Worm (Caenorhabditis elegans) whole organism, L4 larva: Measurements from ENCODE around the gene mlt-8.

Experiments used
- ama-1 ChIP-seq: fragments of 150-350 bp; optimal IDR thresholded peaks from 2 replicates; lab custom pipeline; 2014; ENCODE audit warnings: inconsistent platforms, mixed read lengths
- ceh-28 ChIP-seq: fragments of 150-350 bp; optimal IDR thresholded peaks from 2 replicates; lab custom pipeline; 2014; ENCODE audit warnings: missing biosample characterization, missing genetic modification reagents, missing genetic modification characterization
- ceh-82 ChIP-seq: sonication (generic microtip); optimal IDR thresholded peaks from 2 replicates; lab custom pipeline; 2017; ENCODE audit warnings: missing biosample characterization, missing genetic modification characterization
- nhr-28 ChIP-seq: fragments of 150-350 bp; optimal IDR thresholded peaks from 2 replicates; lab custom pipeline; 2014; ENCODE audit warnings: missing biosample characterization, missing genetic modification characterization
- ztf-11 ChIP-seq: fragments of 150-350 bp; optimal IDR thresholded peaks from 2 replicates; lab custom pipeline; 2014; ENCODE audit warnings: missing biosample characterization, missing genetic modification characterization

DNA sequence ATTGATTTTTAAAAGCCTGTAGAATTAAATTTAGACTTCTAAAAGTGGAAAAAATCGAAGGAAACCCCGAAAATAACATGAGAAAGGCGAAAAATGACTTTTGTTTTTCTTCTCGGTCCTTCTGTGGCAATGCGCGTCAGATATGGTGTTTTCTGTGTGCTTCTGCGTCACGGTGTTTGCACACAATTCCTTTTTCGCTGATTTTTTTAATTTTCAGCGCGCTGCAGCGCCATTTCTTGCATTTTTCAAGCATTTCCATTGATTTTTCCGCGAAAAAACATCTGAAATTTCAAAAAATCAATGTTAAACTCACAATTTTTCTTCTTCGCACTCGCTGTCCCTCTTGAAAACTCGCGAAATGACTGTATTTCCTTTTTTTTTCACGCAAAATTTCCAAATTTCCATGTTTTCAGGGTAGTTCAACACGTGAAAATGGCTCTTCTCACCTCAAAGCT lies 8.3 kb upstream of the mlt-8 start, which contains the start of the genes cdc-37 and W08F4.3:
- TF ChIP-seq ama-1 (lab: Kevin White, UChicago) (no peak), ceh-82 (tag; lab: Kevin White, UChicago) (no peak), ceh-28 (tag; lab: Kevin White, UChicago) (no peak), ztf-11 (tag; lab: Kevin White, UChicago) (no peak), nhr-28 (tag; lab: Kevin White, UChicago) (no peak)
